Worm (Caenorhabditis elegans): ENCODE data around the gene ttr-12.

The ttr-12 gene

DNA sequence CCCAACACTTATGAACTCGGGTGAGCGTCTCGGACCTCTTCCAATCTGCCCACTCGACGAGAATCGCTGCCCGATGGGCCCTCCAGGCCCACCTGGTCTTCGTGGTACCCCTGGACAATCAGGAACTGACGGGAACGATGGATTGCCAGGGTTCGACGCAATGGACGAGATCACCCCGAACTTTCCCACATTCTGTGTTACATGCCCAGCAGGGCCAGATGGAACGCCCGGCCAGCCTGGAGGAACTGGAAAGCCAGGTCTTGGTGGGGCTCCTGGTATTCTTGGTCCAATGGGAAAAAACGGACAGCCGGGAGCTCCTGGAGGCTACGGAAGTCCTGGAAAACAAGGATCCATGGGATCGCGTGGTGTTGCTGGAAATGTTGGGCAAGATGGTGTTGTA is 7.9 kb downstream of the ttr-12 start:
- no peak for TF ChIP-seq mbf-1 (tag; optimal IDR thresholded peaks at IDR 0.05)
- no peak for TF ChIP-seq mdl-1 (tag; optimal IDR thresholded peaks at IDR 0.05)
- no peak for TF ChIP-seq nhr-77 (tag; optimal IDR thresholded peaks at IDR 0.05)
- TF ChIP-seq sma-9 (GFP tag; optimal IDR thresholded peaks at IDR 0.05): no peak
- TF ChIP-seq sma-9 (tag; optimal IDR thresholded peaks at IDR 0.05): no peak
- no peak for TF ChIP-seq C34F6.9 (tag; optimal IDR thresholded peaks at IDR 0.05)
- TF ChIP-seq nhr-11 (tag; optimal IDR thresholded peaks at IDR 0.05): no peak
- TF ChIP-seq nhr-25 (tag; optimal IDR thresholded peaks at IDR 0.05): no peak
- TF ChIP-seq ceh-16 (tag; optimal IDR thresholded peaks at IDR 0.05): no peak
- TF ChIP-seq ztf-1 (GFP tag; conservative IDR thresholded peaks at IDR 0.05): no peak
- no peak for TF ChIP-seq gmeb-1 (tag; optimal IDR thresholded peaks at IDR 0.05)
- TF ChIP-seq nhr-237 (tag; optimal IDR thresholded peaks at IDR 0.05): no peak
- TF ChIP-seq ZK546.5 (tag; optimal IDR thresholded peaks at IDR 0.05): no peak

DNA sequence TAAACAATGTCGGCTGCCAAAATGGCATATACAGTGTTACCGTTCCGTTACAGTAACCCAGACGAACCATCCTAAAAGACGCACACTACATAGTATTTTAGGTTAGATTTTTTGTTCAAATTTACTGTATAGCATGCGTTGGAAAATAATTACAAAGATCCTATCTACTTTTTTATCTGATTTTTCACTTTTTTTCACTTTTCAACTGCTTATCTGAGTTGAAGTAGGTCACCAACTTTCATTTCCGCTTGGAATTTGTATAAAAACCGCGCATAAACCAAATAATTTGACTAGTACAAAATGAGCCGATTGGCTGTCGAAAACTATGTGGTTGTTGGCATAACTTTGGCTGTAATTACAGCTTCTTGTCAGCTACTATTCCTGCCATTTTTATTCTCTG is 8.8 kb downstream of the ttr-12 start, which contains the start of gene col-163:
TSS of gene col-163 (plus strand) at position 301 of the 400 bp plus-strand sequence.
- TF ChIP-seq ceh-82 (tag; optimal IDR thresholded peaks at IDR 0.05) (no peak), unc-62 (GFP tag; optimal IDR thresholded peaks at IDR 0.05) (no peak), aly-2 (tag; optimal IDR thresholded peaks at IDR 0.05) (no peak), nhr-6 (tag; optimal IDR thresholded peaks at IDR 0.05) (no peak), nhr-11 (tag; optimal IDR thresholded peaks at IDR 0.05) (no peak), alr-1 (tag; optimal IDR thresholded peaks at IDR 0.05) (no peak), mdl-1 (tag; optimal IDR thresholded peaks at IDR 0.05) (no peak), lin-39 (tag; optimal IDR thresholded peaks at IDR 0.05) (no peak), sma-9 (GFP tag; optimal IDR thresholded peaks at IDR 0.05) (no peak), sma-9 (tag; optimal IDR thresholded peaks at IDR 0.05) (no peak), Y55F3AM.14 (GFP tag; optimal IDR thresholded peaks at IDR 0.05) (no peak), zag-1 (tag; optimal IDR thresholded peaks at IDR 0.05) (no peak), lin-11 (tag; optimal IDR thresholded peaks at IDR 0.05) (no peak), nhr-25 (tag; optimal IDR thresholded peaks at IDR 0.05) (no peak), ZK546.5 (tag; optimal IDR thresholded peaks at IDR 0.05) (no peak), crh-2 (tag; optimal IDR thresholded peaks at IDR 0.05) (no peak), elt-1 (tag; optimal IDR thresholded peaks at IDR 0.05) (no peak), fos-1 (tag; optimal IDR thresholded peaks at IDR 0.05) (no peak)

DNA sequence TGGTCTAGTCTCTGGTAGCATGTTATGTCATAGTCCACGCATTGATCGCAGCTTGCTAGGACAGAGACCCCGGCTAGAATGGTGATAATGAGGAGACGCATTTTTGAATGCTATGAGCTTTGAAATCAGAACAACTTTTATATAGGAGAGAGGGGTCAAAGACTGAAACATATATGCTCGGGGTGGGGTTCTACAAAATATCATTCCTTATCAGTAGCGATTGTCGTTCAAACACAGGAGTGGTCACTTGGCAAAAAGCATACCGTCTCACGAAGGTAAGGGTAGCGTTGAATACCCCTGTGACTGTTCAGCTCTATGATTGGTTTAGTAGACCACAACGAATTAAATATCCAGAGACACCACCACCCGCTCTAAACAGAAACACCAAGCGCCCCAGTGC is 11.5 kb downstream of the ttr-12 start, which contains the start of gene F46B3.1:
TSS of gene F46B3.1 (minus strand) at position 101 of the 400 bp plus-strand sequence.
- TF ChIP-seq ZK546.5 (tag; optimal IDR thresholded peaks at IDR 0.05) (no peak), elt-3 (tag; optimal IDR thresholded peaks at IDR 0.05) (no peak), mbf-1 (tag; optimal IDR thresholded peaks at IDR 0.05) (no peak), unc-39 (tag; optimal IDR thresholded peaks at IDR 0.05) (no peak), nhr-12 (tag; optimal IDR thresholded peaks at IDR 0.05) (no peak), peb-1 (tag; optimal IDR thresholded peaks at IDR 0.05) (no peak), sma-9 (GFP tag; optimal IDR thresholded peaks at IDR 0.05) (no peak), sma-9 (tag; optimal IDR thresholded peaks at IDR 0.05) (no peak), nhr-25 (tag; optimal IDR thresholded peaks at IDR 0.05) (no peak), egl-27 (tag; optimal IDR thresholded peaks at IDR 0.05) (no peak), nhr-10 (tag; optimal IDR thresholded peaks at IDR 0.05) (no peak), ceh-82 (tag; optimal IDR thresholded peaks at IDR 0.05) (no peak), snpc-4 (tag; optimal IDR thresholded peaks at IDR 0.05) (no peak), nhr-6 (tag; optimal IDR thresholded peaks at IDR 0.05) (no peak), F13H6.1 (tag; optimal IDR thresholded peaks at IDR 0.05) (no peak), mdl-1 (tag; optimal IDR thresholded peaks at IDR 0.05) (no peak), sma-3 (GFP tag; optimal IDR thresholded peaks at IDR 0.05) (no peak), unc-62 (GFP tag; optimal IDR thresholded peaks at IDR 0.05) (no peak), ceh-16 (tag; optimal IDR thresholded peaks at IDR 0.05) (no peak)

DNA sequence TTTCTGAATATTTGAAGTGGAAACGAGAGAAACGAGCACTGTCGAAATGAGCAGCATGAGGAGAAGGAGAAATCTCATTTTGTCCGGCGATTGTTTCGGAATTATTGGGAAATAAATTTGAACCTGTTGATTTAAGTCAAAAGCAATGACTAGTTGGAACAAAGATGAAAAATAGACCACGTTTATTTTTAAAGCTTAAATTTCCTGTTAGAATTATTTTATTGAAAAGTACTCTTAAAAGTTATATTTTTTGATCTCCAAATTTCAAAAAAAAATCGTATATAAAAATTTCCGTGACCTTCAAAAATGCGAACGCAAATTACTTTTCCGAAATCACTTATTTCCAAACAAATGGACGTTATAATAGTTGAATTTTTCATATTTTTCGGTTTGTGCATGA is 12.9 kb downstream of the ttr-12 start, which contains the start of gene F26F2.11:
TSS of gene F26F2.11 (minus strand) at position 101 of the 400 bp plus-strand sequence.
- no peak for TF ChIP-seq aly-2 (tag; optimal IDR thresholded peaks at IDR 0.05)

DNA sequence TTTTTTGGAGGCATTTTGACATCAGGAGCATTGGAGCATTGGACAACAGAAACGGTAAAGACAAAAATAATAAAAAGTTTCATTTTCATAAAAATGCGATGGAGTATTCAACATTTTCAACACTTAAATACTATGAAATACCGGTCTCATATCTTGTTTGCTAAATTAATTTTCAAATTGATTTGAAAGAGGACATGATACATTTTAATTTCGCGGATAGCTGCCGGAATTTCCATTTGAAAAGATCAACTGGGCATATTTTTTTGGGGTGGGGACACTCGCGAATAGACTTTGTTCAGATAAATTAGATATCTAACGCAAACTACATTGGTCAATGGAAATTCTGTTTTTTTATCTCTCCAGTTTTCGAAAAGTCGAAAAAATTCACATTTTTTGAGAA is 13.8 kb downstream of the ttr-12 start, which contains the start of gene F26F2.10:
TSS of gene F26F2.10 (minus strand) at position 101 of the 400 bp plus-strand sequence.
- no peak for TF ChIP-seq unc-55 (GFP tag; optimal IDR thresholded peaks at IDR 0.05)
- TF ChIP-seq nhr-25 (tag; optimal IDR thresholded peaks at IDR 0.05): no peak
- TF ChIP-seq ztf-11 (tag; optimal IDR thresholded peaks at IDR 0.05): no peak
- TF ChIP-seq unc-62 (GFP tag; optimal IDR thresholded peaks at IDR 0.05): no peak
- TF ChIP-seq unc-39 (tag; optimal IDR thresholded peaks at IDR 0.05): no peak
- TF ChIP-seq F13H6.1 (tag; optimal IDR thresholded peaks at IDR 0.05): no peak
- no peak for TF ChIP-seq egl-27 (tag; optimal IDR thresholded peaks at IDR 0.05)
- no peak for TF ChIP-seq nhr-237 (tag; optimal IDR thresholded peaks at IDR 0.05)
- TF ChIP-seq zag-1 (tag; optimal IDR thresholded peaks at IDR 0.05): no peak
- no peak for TF ChIP-seq lin-39 (tag; optimal IDR thresholded peaks at IDR 0.05)
- no peak for TF ChIP-seq nhr-10 (tag; optimal IDR thresholded peaks at IDR 0.05)

Measured in whole organism, L2 larva.